Fruit fly (Drosophila melanogaster) whole organism, embryonic: Measurements from ENCODE around the gene CG14230.

ENCODE experiments used
- Adf1 ChIP-seq: fragments of 200-800 bp; sonication (Bioruptor generic); IDR thresholded peaks from 2 replicates; pipeline ENCODE4 v1.3.6; 2022; ENCODE audit warnings: missing biosample characterization, missing genetic modification characterization
- CG12155 ChIP-seq: fragments of 200-800 bp; sonication (Bioruptor generic); optimal IDR thresholded peaks from 3 replicates; lab custom pipeline; 2016; ENCODE audit warnings: missing biosample characterization, missing genetic modification characterization
- CG13296 ChIP-seq: fragments of 200-800 bp; sonication (Bioruptor generic); optimal IDR thresholded peaks from 3 replicates; lab custom pipeline; 2018; ENCODE audit warnings: missing biosample characterization, mild to moderate bottlenecking, missing genetic modification characterization
- CG13624 ChIP-seq: fragments of 200-800 bp; sonication (Bioruptor generic); optimal IDR thresholded peaks from 2 replicates; lab custom pipeline; 2016; ENCODE audit warnings: missing biosample characterization, missing genetic modification characterization
- CG1602 ChIP-seq: fragments of 200-800 bp; sonication (Bioruptor generic); optimal IDR thresholded peaks from 3 replicates; lab custom pipeline; 2016; ENCODE audit warnings: missing biosample characterization, missing genetic modification characterization
- CG16813 ChIP-seq: fragments of 200-800 bp; sonication (Bioruptor generic); IDR thresholded peaks from 3 replicates; pipeline ENCODE4 v1.3.6; 2022; ENCODE audit warnings: missing biosample characterization, missing genetic modification characterization; ENCODE audit not compliant: partially characterized antibody
- CG2202 ChIP-seq: fragments of 200-800 bp; sonication (Bioruptor generic); optimal IDR thresholded peaks from 2 replicates; lab custom pipeline; 2018; ENCODE audit warnings: missing biosample characterization, mild to moderate bottlenecking, missing genetic modification characterization
- CG30431 ChIP-seq: fragments of 200-800 bp; sonication (Bioruptor generic); optimal IDR thresholded peaks from 2 replicates; lab custom pipeline; 2017; ENCODE audit warnings: missing biosample characterization, missing genetic modification characterization
- CG3065 ChIP-seq: fragments of 200-800 bp; sonication (Bioruptor generic); optimal IDR thresholded peaks from 2 replicates; lab custom pipeline; 2016; ENCODE audit warnings: missing biosample characterization, missing genetic modification characterization
- CG31441 ChIP-seq: fragments of 200-800 bp; sonication (Bioruptor generic); IDR thresholded peaks from 2 replicates; pipeline ENCODE4 v1.3.6; 2022; ENCODE audit warnings: missing biosample characterization, missing genetic modification characterization
- CG34422 ChIP-seq: fragments of 200-800 bp; sonication (Bioruptor generic); IDR thresholded peaks from 3 replicates; pipeline ENCODE4 v1.3.6; 2022; ENCODE audit warnings: missing biosample characterization, missing genetic modification characterization
- CG4730 ChIP-seq: fragments of 200-800 bp; sonication (Bioruptor generic); IDR thresholded peaks from 2 replicates; pipeline ENCODE4 v1.3.6; 2022; ENCODE audit warnings: missing biosample characterization, missing genetic modification characterization
- CG6854 ChIP-seq: fragments of 200-800 bp; sonication (Bioruptor generic); optimal IDR thresholded peaks from 3 replicates; lab custom pipeline; 2017; ENCODE audit warnings: missing biosample characterization, mild to moderate bottlenecking, missing genetic modification characterization
- CG7928 ChIP-seq: fragments of 200-800 bp; sonication (Bioruptor generic); optimal IDR thresholded peaks from 2 replicates; lab custom pipeline; 2017; ENCODE audit warnings: missing biosample characterization, mild to moderate bottlenecking, missing genetic modification characterization
- Dbx ChIP-seq: fragments of 200-800 bp; sonication (Bioruptor generic); IDR thresholded peaks from 3 replicates; pipeline ENCODE4 v1.3.6; 2022; ENCODE audit warnings: missing biosample characterization, missing genetic modification characterization
- Deaf1 ChIP-seq: fragments of 200-800 bp; optimal IDR thresholded peaks from 3 replicates; lab custom pipeline; 2019; ENCODE audit warnings: missing biosample characterization, mild to moderate bottlenecking, missing genetic modification characterization, moderate library complexity
- Ets65A ChIP-seq: fragments of 200-800 bp; sonication (Bioruptor generic); peaks from one replicate; lab custom pipeline; 2016; ENCODE audit warnings: missing biosample characterization, missing genetic modification characterization
- HmgD ChIP-seq: fragments of 200-800 bp; sonication (Bioruptor generic); optimal IDR thresholded peaks from 3 replicates; lab custom pipeline; 2016; ENCODE audit warnings: missing biosample characterization, missing genetic modification characterization
- Hmx ChIP-seq: fragments of 200-800 bp; sonication (Bioruptor generic); optimal IDR thresholded peaks from 2 replicates; lab custom pipeline; 2016; ENCODE audit warnings: missing biosample characterization, missing genetic modification characterization
- Hr3 ChIP-seq: fragments of 200-800 bp; sonication (Bioruptor generic); optimal IDR thresholded peaks from 3 replicates; lab custom pipeline; 2016; ENCODE audit warnings: missing biosample characterization, missing genetic modification characterization
- MBD-R2 ChIP-seq: fragments of 200-800 bp; sonication (Bioruptor generic); IDR thresholded peaks from 2 replicates; pipeline ENCODE4 v1.3.6; 2022; ENCODE audit warnings: missing biosample characterization, missing genetic modification characterization
- Nf-YB ChIP-seq: fragments of 200-800 bp; sonication (Bioruptor generic); optimal IDR thresholded peaks from 3 replicates; lab custom pipeline; 2019; ENCODE audit warnings: missing biosample characterization, mild to moderate bottlenecking, missing genetic modification characterization, moderate library complexity
- Scr ChIP-seq: fragments of 200-800 bp; sonication (Bioruptor generic); IDR thresholded peaks from 2 replicates; pipeline ENCODE4 v1.3.6; 2022; ENCODE audit warnings: missing biosample characterization, missing genetic modification characterization; ENCODE audit not compliant: partially characterized antibody
- Sry-β ChIP-seq: fragments of 200-800 bp; sonication (Bioruptor generic); optimal IDR thresholded peaks from 2 replicates; lab custom pipeline; 2018; ENCODE audit warnings: missing biosample characterization, mild to moderate bottlenecking, missing genetic modification characterization, moderate library complexity
- Ssrp ChIP-seq: fragments of 200-800 bp; sonication (Bioruptor generic); optimal IDR thresholded peaks from 2 replicates; lab custom pipeline; 2018; ENCODE audit warnings: missing biosample characterization, mild to moderate bottlenecking, missing genetic modification characterization, moderate library complexity
- ab ChIP-seq: fragments of 200-800 bp; sonication (Bioruptor generic); optimal IDR thresholded peaks from 2 replicates; lab custom pipeline; 2016; ENCODE audit warnings: missing biosample characterization, missing genetic modification characterization
- ap ChIP-seq: fragments of 200-800 bp; sonication (Bioruptor generic); IDR thresholded peaks from 2 replicates; pipeline ENCODE4 v1.3.6; 2022; ENCODE audit warnings: missing biosample characterization, missing genetic modification characterization
- bcd ChIP-seq: fragments of 200-800 bp; sonication (Bioruptor generic); optimal IDR thresholded peaks from 2 replicates; lab custom pipeline; 2017; ENCODE audit warnings: missing biosample characterization, mild to moderate bottlenecking, missing genetic modification characterization
- cg ChIP-seq: fragments of 200-800 bp; sonication (Bioruptor generic); optimal IDR thresholded peaks from 3 replicates; lab custom pipeline; 2019; ENCODE audit warnings: missing biosample characterization, mild to moderate bottlenecking, missing genetic modification characterization, moderate library complexity
- chinmo ChIP-seq: fragments of 200-800 bp; sonication (Bioruptor generic); IDR thresholded peaks from 4 replicates; pipeline ENCODE4 v1.3.6; 2022; ENCODE audit warnings: missing biosample characterization, missing genetic modification characterization; ENCODE audit not compliant: partially characterized antibody
- dan ChIP-seq: fragments of 200-800 bp; sonication (Bioruptor generic); IDR thresholded peaks from 2 replicates; pipeline ENCODE4 v1.3.6; 2022; ENCODE audit warnings: missing biosample characterization, missing genetic modification characterization
- en ChIP-seq: fragments of 200-800 bp; sonication (Bioruptor generic); optimal IDR thresholded peaks from 2 replicates; lab custom pipeline; 2016; ENCODE audit warnings: missing biosample characterization, missing genetic modification characterization
- ewg ChIP-seq: fragments of 200-800 bp; sonication (Bioruptor generic); optimal IDR thresholded peaks from 3 replicates; lab custom pipeline; 2017; ENCODE audit warnings: mild to moderate bottlenecking, missing biosample characterization, missing genetic modification reagents, missing genetic modification characterization
- exex ChIP-seq: fragments of 200-800 bp; sonication (Bioruptor generic); optimal IDR thresholded peaks from 4 replicates; lab custom pipeline; 2018; ENCODE audit warnings: missing biosample characterization, mild to moderate bottlenecking, missing genetic modification characterization, moderate library complexity
- eyg ChIP-seq: fragments of 200-800 bp; sonication (Bioruptor generic); optimal IDR thresholded peaks from 3 replicates; lab custom pipeline; 2016; ENCODE audit warnings: missing biosample characterization, missing genetic modification characterization
- fd3F ChIP-seq: fragments of 200-800 bp; sonication (Bioruptor generic); optimal IDR thresholded peaks from 2 replicates; lab custom pipeline; 2018; ENCODE audit warnings: missing biosample characterization, mild to moderate bottlenecking, missing genetic modification characterization, moderate library complexity
- fru ChIP-seq: fragments of >200 bp; optimal IDR thresholded peaks from 2 replicates; lab custom pipeline; 2017
- gt ChIP-seq: fragments of 200-800 bp; sonication (Bioruptor generic); IDR thresholded peaks from 2 replicates; pipeline ENCODE4 v1.3.6; 2022; ENCODE audit warnings: missing biosample characterization, missing genetic modification characterization
- ken ChIP-seq: fragments of 200-800 bp; sonication (Bioruptor generic); IDR thresholded peaks from 3 replicates; pipeline ENCODE4 v1.3.6; 2022; ENCODE audit warnings: missing biosample characterization, missing genetic modification characterization
- lola ChIP-seq, 3 experiments: fragments of >200 bp in 2 of 3; fragments of 200-800 bp in 1 of 3; sonication (Bioruptor generic) in 1 of 3; optimal IDR thresholded peaks; 2 replicates each; lab custom pipeline; 2017 to 2019; ENCODE audit warnings: missing biosample characterization in 3 of 3, missing genetic modification characterization in 3 of 3, mild to moderate bottlenecking in 1 of 3, moderate library complexity in 1 of 3
- nerfin-2 ChIP-seq: fragments of 200-800 bp; sonication (Bioruptor generic); IDR thresholded peaks from 2 replicates; pipeline ENCODE4 v1.3.6; 2022; ENCODE audit warnings: missing biosample characterization, missing genetic modification characterization; ENCODE audit not compliant: partially characterized antibody
- oc ChIP-seq: fragments of 200-800 bp; sonication (Bioruptor generic); optimal IDR thresholded peaks from 2 replicates; lab custom pipeline; 2018; ENCODE audit warnings: missing biosample characterization, mild to moderate bottlenecking, missing genetic modification characterization, moderate library complexity
- onecut ChIP-seq: fragments of 200-800 bp; sonication (Bioruptor generic); IDR thresholded peaks from 2 replicates; pipeline ENCODE4 v1.3.6; 2022; ENCODE audit warnings: missing biosample characterization, missing genetic modification characterization
- pho ChIP-seq: fragments of 200-800 bp; sonication (Bioruptor generic); optimal IDR thresholded peaks from 2 replicates; lab custom pipeline; 2016; ENCODE audit warnings: missing biosample characterization, missing genetic modification characterization
- sc ChIP-seq, 3 experiments: fragments of >200 bp in 2 of 3; fragments of 200-800 bp in 1 of 3; sonication (Bioruptor generic) in 1 of 3; optimal IDR thresholded peaks; 2 replicates in 2 of 3; 3 replicates in 1 of 3; lab custom pipeline; 2017; ENCODE audit warnings: mild to moderate bottlenecking in 1 of 3, missing biosample characterization in 1 of 3, missing genetic modification characterization in 1 of 3, missing genetic modification reagents in 1 of 3
- sens-2 ChIP-seq: fragments of 200-800 bp; sonication (Bioruptor generic); IDR thresholded peaks from 2 replicates; pipeline ENCODE4 v1.3.6; 2022; ENCODE audit warnings: missing biosample characterization, missing genetic modification characterization
- slbo ChIP-seq: fragments of 200-800 bp; sonication (Bioruptor generic); IDR thresholded peaks from 2 replicates; pipeline ENCODE4 v1.3.6; 2022; ENCODE audit warnings: missing biosample characterization, missing genetic modification characterization
- tin ChIP-seq: fragments of 200-800 bp; sonication (Bioruptor generic); optimal IDR thresholded peaks from 3 replicates; lab custom pipeline; 2016; ENCODE audit warnings: missing biosample characterization, missing genetic modification characterization
- unc-4 ChIP-seq: fragments of 200-800 bp; sonication (Bioruptor generic); IDR thresholded peaks from 2 replicates; pipeline ENCODE4 v1.3.6; 2022; ENCODE audit warnings: missing biosample characterization, missing genetic modification characterization; ENCODE audit not compliant: partially characterized antibody
- wdn ChIP-seq: fragments of 200-800 bp; sonication (Bioruptor generic); IDR thresholded peaks from 2 replicates; pipeline ENCODE4 v1.3.6; 2022; ENCODE audit warnings: missing biosample characterization, missing genetic modification characterization

The CG14230 gene

dm6 chrX:19663196-19663858, 40.6 kb upstream of the CG14230 start (continued):
- TF ChIP-seq CG13296 (GFP tag; lab: Kevin White, UChicago) (no peak), CG34422 (GFP tag; lab: Robert Waterston, UW) (no peak), Deaf1 (no peak), ewg (GFP tag; lab: Kevin White, UChicago) (peak; percentile 19), CG12155 (GFP tag; lab: Kevin White, UChicago) (peak; percentile 2), Sry-β (no peak), CG7928 (GFP tag; lab: Kevin White, UChicago) (no peak), nerfin-2 (no peak), Adf1 (GFP tag; lab: Robert Waterston, UW) (no peak), CG30431 (peak; percentile 4), en (GFP tag; lab: Kevin White, UChicago) (no peak), oc (tag; lab: Kevin White, UChicago) (no peak), MBD-R2 (GFP tag; lab: Robert Waterston, UW) (no peak), CG6854 (GFP tag; lab: Kevin White, UChicago) (peak; percentile 58), CG3065 (GFP tag; lab: Kevin White, UChicago) (no peak), CG31441 (GFP tag; lab: Robert Waterston, UW) (no peak; the same call in 1 of the 2 replicates), cg (GFP tag; lab: Kevin White, UChicago) (peak; percentile 5), HmgD (GFP tag; lab: Kevin White, UChicago) (no peak), wdn (GFP tag; lab: Robert Waterston, UW) (no peak), Ssrp (tag; lab: Kevin White, UChicago) (peak; percentile 58), CG1602 (GFP tag; lab: Kevin White, UChicago) (peak; percentile 43), Scr (no peak), CG4730 (GFP tag; lab: Robert Waterston, UW) (0 out of 2 replicates have a peak, but pooled peaks have one; percentile 11), slbo (GFP tag; lab: Robert Waterston, UW) (no peak; the same call in 1 of the 2 replicates), Ets65A (GFP tag; lab: Kevin White, UChicago) (peak; percentile 66), ab (GFP tag; lab: Kevin White, UChicago) (peak; percentile 4), lola (GFP tag; optimal IDR thresholded peaks at IDR 0.05; lab: Kevin White, UChicago) (peak in 1 of 3 experiments; percentile 65), onecut (GFP tag; lab: Robert Waterston, UW) (no peak), eyg (GFP tag; lab: Kevin White, UChicago) (no peak), sc (optimal IDR thresholded peaks at IDR 0.05; lab: Kevin White, UChicago) (no peak), sc (GFP tag; optimal IDR thresholded peaks at IDR 0.05; lab: Kevin White, UChicago) (peak; percentile 24), Hr3 (GFP tag; lab: Kevin White, UChicago) (peak; percentile 25), bcd (GFP tag; lab: Kevin White, UChicago) (peak; percentile 62), dan (no peak), fru (no peak), pho (GFP tag; lab: Kevin White, UChicago) (no peak), CG16813 (no peak; the same call in 2 of the 3 replicates), fd3F (GFP tag; lab: Kevin White, UChicago) (peak; percentile 7), CG2202 (tag; lab: Kevin White, UChicago) (no peak), Dbx (GFP tag; lab: Robert Waterston, UW) (no peak), chinmo (no peak), Hmx (GFP tag; lab: Kevin White, UChicago) (no peak), unc-4 (GFP tag; lab: Robert Waterston, UW) (no peak), ap (no peak), sens-2 (GFP tag; lab: Robert Waterston, UW) (no peak), ken (GFP tag; lab: Robert Waterston, UW) (no peak), gt (no peak), exex (tag; lab: Kevin White, UChicago) (no peak), CG13624 (GFP tag; lab: Kevin White, UChicago) (no peak), Nf-YB (no peak), tin (GFP tag; lab: Kevin White, UChicago) (no peak)
